Worm (Caenorhabditis elegans): ENCODE measurements around the gene K05F1.1.
A peak's percentile ranks its signal among the peaks of the same experiment; 100 is the strongest.

K05F1.1 gene

ce11 chrII:5844694-5845129, 43.5 kb downstream of the K05F1.1 start (continued):
- TF ChIP-seq ceh-82 (tag; optimal IDR thresholded peaks at IDR 0.05) (peak; percentile 36), ama-1 (optimal IDR thresholded peaks at IDR 0.05) (peak; percentile 100), nhr-25 (tag; optimal IDR thresholded peaks at IDR 0.05; ENCODE audit: borderline replicate concordance, insufficient read depth) (peak; percentile 96), ceh-44 (GFP tag; IDR thresholded peaks at IDR 0.05) (peak; percentile 89; the same call in 1 of the 2 replicates), mxl-2 (GFP tag; conservative IDR thresholded peaks at IDR 0.05) (peak; percentile 86), lin-39 (tag; optimal IDR thresholded peaks at IDR 0.05) (peak; percentile 85), fkh-10 (GFP tag; optimal IDR thresholded peaks at IDR 0.05) (peak; percentile 100), ceh-20 (GFP tag; IDR thresholded peaks at IDR 0.05) (peak; percentile 99), nhr-237 (tag; optimal IDR thresholded peaks at IDR 0.05) (peak; percentile 70), ceh-32 (tag; optimal IDR thresholded peaks at IDR 0.05; ENCODE audit: poor library complexity) (peak; percentile 91), jun-1 (tag; optimal IDR thresholded peaks at IDR 0.05) (peak; percentile 98), ctbp-1 (GFP tag; IDR thresholded peaks at IDR 0.05) (peak; percentile 99), R02D3.7 (tag; optimal IDR thresholded peaks at IDR 0.05) (peak; percentile 58), vab-7 (GFP tag; IDR thresholded peaks at IDR 0.05) (peak; percentile 87), sdz-12 (GFP tag; optimal IDR thresholded peaks at IDR 0.05) (peak; percentile 82), lin-15B (tag; optimal IDR thresholded peaks at IDR 0.05) (peak; percentile 63), zag-1 (tag; optimal IDR thresholded peaks at IDR 0.05) (peak; percentile 97), lir-3 (tag; optimal IDR thresholded peaks at IDR 0.05) (peak; percentile 87), ceh-28 (tag; optimal IDR thresholded peaks at IDR 0.05) (peak; percentile 49), daf-8 (GFP tag; IDR thresholded peaks at IDR 0.05) (0 out of 2 replicates have a peak, but pooled peaks have one; percentile 20), nhr-76 (tag; optimal IDR thresholded peaks at IDR 0.05) (peak; percentile 77), Y75B8A.6 (GFP tag; IDR thresholded peaks at IDR 0.05) (peak; percentile 78), aly-2 (tag; optimal IDR thresholded peaks at IDR 0.05) (no peak), madf-5 (GFP tag; IDR thresholded peaks at IDR 0.05) (peak; percentile 5 to 96; a peak in 3 of 4 replicates), nhr-28 (tag; optimal IDR thresholded peaks at IDR 0.05) (peak; percentile 96), D1046.2 (GFP tag; IDR thresholded peaks at IDR 0.05) (peak; percentile 92), nhr-48 (tag; optimal IDR thresholded peaks at IDR 0.05) (peak; percentile 97), daf-12 (tag; optimal IDR thresholded peaks at IDR 0.05) (peak; percentile 43), php-3 (GFP tag; IDR thresholded peaks at IDR 0.05) (peak; percentile 92), dmd-9 (GFP tag; IDR thresholded peaks at IDR 0.05) (peak; percentile 99), daf-19 (GFP tag; conservative IDR thresholded peaks at IDR 0.05) (peak; percentile 99), lin-29 (GFP tag; IDR thresholded peaks at IDR 0.05) (peak; percentile 92), zip-2 (tag; optimal IDR thresholded peaks at IDR 0.05) (peak; percentile 91), nhr-111 (GFP tag; optimal IDR thresholded peaks at IDR 0.05) (peak; percentile 89), F10B5.3 (tag; optimal IDR thresholded peaks at IDR 0.05) (peak; percentile 95), ztf-7 (tag; optimal IDR thresholded peaks at IDR 0.05) (peak; percentile 91), egl-43 (GFP tag; IDR thresholded peaks at IDR 0.05) (peak; percentile 99), snpc-4 (tag; optimal IDR thresholded peaks at IDR 0.05) (peak; percentile 98), pqm-1 (tag; optimal IDR thresholded peaks at IDR 0.05) (peak; percentile 53), zfp-3 (GFP tag; conservative IDR thresholded peaks at IDR 0.05) (peak; percentile 96), spr-1 (tag; optimal IDR thresholded peaks at IDR 0.05) (peak; percentile 97), tag-97 (GFP tag; IDR thresholded peaks at IDR 0.05) (no peak), hlh-11 (tag; optimal IDR thresholded peaks at IDR 0.05) (peak; percentile 99), nhr-6 (tag; optimal IDR thresholded peaks at IDR 0.05) (peak; percentile 96), ZK337.2 (GFP tag; IDR thresholded peaks at IDR 0.05) (peak; percentile 78), skn-1 (tag; optimal IDR thresholded peaks at IDR 0.05) (peak; percentile 55), lin-1 (GFP tag; IDR thresholded peaks at IDR 0.05) (peak; percentile 95), tra-1 (GFP tag; IDR thresholded peaks at IDR 0.05) (peak; percentile 98), T20F7.1 (GFP tag; optimal IDR thresholded peaks at IDR 0.05) (peak; percentile 93), F37D6.2 (tag; optimal IDR thresholded peaks at IDR 0.05) (peak; percentile 97), spr-3 (GFP tag; optimal IDR thresholded peaks at IDR 0.05) (peak; percentile 97), hif-1 (tag; optimal IDR thresholded peaks at IDR 0.05) (peak; percentile 88 to 94)

Measured in whole organism, L4 larva.